Worm (Caenorhabditis elegans): ENCODE data around the gene cyn-3.

ce11 chrV:15186259-15186927 lies 3.3 kb upstream of the cyn-3 start, which contains the start of gene Y75B12B.3:
- TF ChIP-seq flt-1 (GFP tag; IDR thresholded peaks at IDR 0.05) = no peak
- TF ChIP-seq cog-1 (tag; optimal IDR thresholded peaks at IDR 0.05) = no peak
- no peak for TF ChIP-seq klf-2 (GFP tag; conservative IDR thresholded peaks at IDR 0.05)
- no peak for TF ChIP-seq T22C8.4 (GFP tag; IDR thresholded peaks at IDR 0.05)
- TF ChIP-seq ztf-23 (GFP tag; IDR thresholded peaks at IDR 0.05) = no peak

All from whole organism, midembryonic.